Worm (Caenorhabditis elegans) whole organism, late embryonic: Measurements from ENCODE around the gene rog-1.

Experiments
- C08G9.2 ChIP-seq: sonication (generic microtip); optimal IDR thresholded peaks from 2 replicates; lab custom pipeline; 2016; ENCODE audit warnings: mild to moderate bottlenecking, missing genetic modification characterization, moderate library complexity, missing compliant biosample characterization
- ceh-6 ChIP-seq: fragments of 200-800 bp; sonication (Bioruptor generic); optimal IDR thresholded peaks from 2 replicates; lab custom pipeline; 2018; ENCODE audit warnings: mild to moderate bottlenecking, missing genetic modification characterization, missing compliant biosample characterization
- hlh-30 ChIP-seq: sonication (generic microtip); optimal IDR thresholded peaks from 2 replicates; lab custom pipeline; 2017; ENCODE audit warnings: antibody characterized with exemption, missing genetic modification characterization, missing compliant biosample characterization; ENCODE audit not compliant: insufficient read depth
- nhr-11 ChIP-seq: fragments of 150-350 bp; optimal IDR thresholded peaks from 2 replicates; lab custom pipeline; 2014; ENCODE audit warnings: missing biosample characterization, missing genetic modification characterization
- nhr-232 ChIP-seq: sonication (generic microtip); optimal IDR thresholded peaks from 2 replicates; lab custom pipeline; 2016; ENCODE audit warnings: missing genetic modification characterization, missing compliant biosample characterization

DNA sequence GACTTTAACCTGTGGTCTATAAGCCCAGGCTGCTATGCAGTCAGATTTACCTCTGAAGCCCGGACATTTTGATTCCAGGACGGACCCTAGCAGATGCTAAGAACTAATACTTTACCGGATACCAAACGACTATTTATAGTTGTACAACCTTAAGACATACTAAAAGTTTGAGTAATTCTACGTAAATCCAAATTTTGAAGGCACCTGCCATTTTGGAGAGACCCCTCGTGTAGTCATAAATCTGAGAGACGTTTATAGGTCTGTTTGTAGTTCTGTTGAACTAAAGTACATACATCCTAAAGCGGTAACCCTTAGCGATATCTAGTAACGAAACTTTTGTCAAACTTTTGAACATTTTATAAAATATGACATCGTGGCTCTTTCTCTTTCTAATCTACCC is 23.6 kb upstream of the rog-1 start, which contains the start of gene F54D12.2:
- no peak for TF ChIP-seq ceh-6
- TF ChIP-seq nhr-11 (tag; lab: Kevin White, UChicago): no peak
- no peak for TF ChIP-seq hlh-30
- no peak for TF ChIP-seq nhr-232
- no peak for TF ChIP-seq C08G9.2 (tag; lab: Kevin White, UChicago)
